Fruit fly (Drosophila melanogaster): ENCODE data around the gene NSD.

Gene NSD

dm6 chr3R:27925000-27925970, 12.4 kb downstream of the NSD start, which contains the start of gene mino (continued):
- TF ChIP-seq pan (optimal IDR thresholded peaks at IDR 0.05) (no peak), woc (GFP tag; optimal IDR thresholded peaks at IDR 0.05) (peak; percentile 4), rgr (GFP tag; optimal IDR thresholded peaks at IDR 0.05) (peak; percentile 38), Jra (GFP tag; optimal IDR thresholded peaks at IDR 0.05) (peak; percentile 21)

- TF ChIP-seq Mio (GFP tag; optimal IDR thresholded peaks at IDR 0.05) (peak; percentile 65), OdsH (GFP tag; optimal IDR thresholded peaks at IDR 0.05) (peak; percentile 77), HLH106 (tag; optimal IDR thresholded peaks at IDR 0.05) (peak; percentile 37), pan (optimal IDR thresholded peaks at IDR 0.05) (no peak), Hnf4 (GFP tag; optimal IDR thresholded peaks at IDR 0.05) (no peak), psq (GFP tag; optimal IDR thresholded peaks at IDR 0.05) (peak; percentile 61), h (GFP tag; optimal IDR thresholded peaks at IDR 0.05) (peak; percentile 76), foxo (GFP tag; optimal IDR thresholded peaks at IDR 0.05) (peak in 1 of 2 experiments; percentile 66), Jra (GFP tag; optimal IDR thresholded peaks at IDR 0.05) (no peak), lola (GFP tag; optimal IDR thresholded peaks at IDR 0.05) (no peak), Abd-B (GFP tag; optimal IDR thresholded peaks at IDR 0.05) (no peak), Dif (GFP tag; optimal IDR thresholded peaks at IDR 0.05; ENCODE audit: partially characterized antibody) (no peak), rgr (GFP tag; optimal IDR thresholded peaks at IDR 0.05) (peak; percentile 92), tai (GFP tag; optimal IDR thresholded peaks at IDR 0.05) (no peak), CG9705 (GFP tag; optimal IDR thresholded peaks at IDR 0.05) (peak; percentile 81), usp (GFP tag; optimal IDR thresholded peaks at IDR 0.05) (no peak), Hr83 (GFP tag; optimal IDR thresholded peaks at IDR 0.05; ENCODE audit: poor library complexity, severe bottlenecking) (peak; percentile 90), Rel (GFP tag; optimal IDR thresholded peaks at IDR 0.05) (no peak), Rel (tag; optimal IDR thresholded peaks at IDR 0.05) (peak; percentile 31), Hr78 (GFP tag; optimal IDR thresholded peaks at IDR 0.05) (no peak), sage (GFP tag; optimal IDR thresholded peaks at IDR 0.05) (peak; percentile 42), Dfd (GFP tag; optimal IDR thresholded peaks at IDR 0.05) (no peak), jim (GFP tag; optimal IDR thresholded peaks at IDR 0.05) (no peak), Sp1 (GFP tag; optimal IDR thresholded peaks at IDR 0.05) (peak; percentile 91), dmrt93B (GFP tag; optimal IDR thresholded peaks at IDR 0.05) (peak; percentile 77), dsf (GFP tag; optimal IDR thresholded peaks at IDR 0.05; ENCODE audit: borderline replicate concordance) (peak; percentile 68), Vsx2 (GFP tag; optimal IDR thresholded peaks at IDR 0.05; ENCODE audit: partially characterized antibody) (no peak), sv (GFP tag; optimal IDR thresholded peaks at IDR 0.05) (peak; percentile 83), dl (GFP tag; optimal IDR thresholded peaks at IDR 0.05; ENCODE audit: insufficient read depth in 1 of 2, partially characterized antibody in 2 of 2) (no peak), CrebA (GFP tag; optimal IDR thresholded peaks at IDR 0.05; ENCODE audit: borderline replicate concordance) (no peak), fru (GFP tag; optimal IDR thresholded peaks at IDR 0.05) (peak; percentile 57), br (GFP tag; optimal IDR thresholded peaks at IDR 0.05) (peak; percentile 74), ey (GFP tag; optimal IDR thresholded peaks at IDR 0.05) (peak; percentile 35), GATAd (GFP tag; optimal IDR thresholded peaks at IDR 0.05) (no peak), woc (GFP tag; optimal IDR thresholded peaks at IDR 0.05) (peak; percentile 69), N (GFP tag; optimal IDR thresholded peaks at IDR 0.05) (no peak), CG32264 (GFP tag; optimal IDR thresholded peaks at IDR 0.05) (peak; percentile 39), brk (GFP tag; optimal IDR thresholded peaks at IDR 0.05) (no peak), Myc (optimal IDR thresholded peaks at IDR 0.05) (peak; percentile 55)
Observed at dm6 chr3R:27922673-27923175, 14.9 kb downstream of the NSD start, which contains the start of gene RpL4. RpL4 (plus strand) TSS chr3R:27922821.
